Worm (Caenorhabditis elegans) whole organism, early embryonic: ENCODE data around the gene gid-8.

ENCODE experiments used
- B0310.2 ChIP-seq: sonication (generic microtip); optimal IDR thresholded peaks from 2 replicates; lab custom pipeline; 2016; ENCODE audit warnings: mild to moderate bottlenecking, missing genetic modification characterization, missing compliant biosample characterization
- F13C5.2 ChIP-seq: sonication (generic microtip); optimal IDR thresholded peaks from 2 replicates; lab custom pipeline; 2017; ENCODE audit warnings: mild to moderate bottlenecking, missing genetic modification characterization, inconsistent platforms, missing compliant biosample characterization
- aly-1 ChIP-seq: sonication (generic microtip); optimal IDR thresholded peaks from 2 replicates; lab custom pipeline; 2016; ENCODE audit warnings: missing genetic modification characterization, missing compliant biosample characterization
- ama-1 ChIP-seq: fragments of 150-350 bp; optimal IDR thresholded peaks from 2 replicates; lab custom pipeline; 2014
- ceh-13 ChIP-seq: fragments of 200-800 bp; sonication (Bioruptor generic); optimal IDR thresholded peaks from 2 replicates; lab custom pipeline; 2018; ENCODE audit warnings: mild to moderate bottlenecking, missing genetic modification characterization, missing compliant biosample characterization
- ceh-36 ChIP-seq: sonication (generic microtip); optimal IDR thresholded peaks from 2 replicates; lab custom pipeline; 2016; ENCODE audit warnings: missing genetic modification characterization, inconsistent platforms, missing compliant biosample characterization
- ets-7 ChIP-seq: sonication (generic microtip); optimal IDR thresholded peaks from 2 replicates; lab custom pipeline; 2016; ENCODE audit warnings: missing genotype, missing genetic modification characterization, missing compliant biosample characterization
- flt-1 ChIP-seq: fragments of 200-800 bp; sonication (Bioruptor generic); IDR thresholded peaks from 2 replicates; pipeline ENCODE4 v1.3.6; 2022; ENCODE audit warnings: missing genetic modification characterization, missing compliant biosample characterization
- hmbx-1 ChIP-seq: sonication (generic microtip); optimal IDR thresholded peaks from 2 replicates; lab custom pipeline; 2016; ENCODE audit warnings: mild to moderate bottlenecking, missing genetic modification characterization, missing compliant biosample characterization
- hmg-4 ChIP-seq: fragments of 200-800 bp; sonication (Bioruptor generic); optimal IDR thresholded peaks from 2 replicates; lab custom pipeline; 2018; ENCODE audit warnings: mild to moderate bottlenecking, missing genetic modification characterization, missing compliant biosample characterization
- hnd-1 ChIP-seq: sonication (generic microtip); optimal IDR thresholded peaks from 2 replicates; lab custom pipeline; 2016; ENCODE audit warnings: missing genetic modification characterization, missing compliant biosample characterization
- pes-1 ChIP-seq: fragments of 200-800 bp; sonication (Bioruptor generic); IDR thresholded peaks from 2 replicates; pipeline ENCODE4 v1.3.6; 2022; ENCODE audit warnings: missing genetic modification reagents, missing genetic modification characterization, missing compliant biosample characterization
- scrt-1 ChIP-seq: fragments of 200-800 bp; sonication (Bioruptor generic); IDR thresholded peaks from 2 replicates; pipeline ENCODE4 v1.3.6; 2022; ENCODE audit warnings: missing genetic modification characterization, missing compliant biosample characterization
- sea-1 ChIP-seq: fragments of 200-800 bp; sonication (Bioruptor generic); conservative IDR thresholded peaks from 2 replicates; pipeline ENCODE4 v1.3.6; 2022; ENCODE audit warnings: missing genetic modification characterization, missing compliant biosample characterization
- tbx-11 ChIP-seq: fragments of 200-800 bp; sonication (Bioruptor generic); IDR thresholded peaks from 2 replicates; pipeline ENCODE4 v1.3.6; 2022; ENCODE audit warnings: missing genetic modification characterization, missing compliant biosample characterization
- tbx-37 ChIP-seq: fragments of 200-800 bp; sonication (Bioruptor generic); conservative IDR thresholded peaks from 2 replicates; pipeline ENCODE4 v1.3.6; 2022; ENCODE audit warnings: missing genetic modification reagents, missing genetic modification characterization, missing compliant biosample characterization
- tra-4 ChIP-seq: sonication (generic microtip); optimal IDR thresholded peaks from 2 replicates; lab custom pipeline; 2017; ENCODE audit warnings: missing genetic modification characterization, missing compliant biosample characterization

Gene gid-8

DNA sequence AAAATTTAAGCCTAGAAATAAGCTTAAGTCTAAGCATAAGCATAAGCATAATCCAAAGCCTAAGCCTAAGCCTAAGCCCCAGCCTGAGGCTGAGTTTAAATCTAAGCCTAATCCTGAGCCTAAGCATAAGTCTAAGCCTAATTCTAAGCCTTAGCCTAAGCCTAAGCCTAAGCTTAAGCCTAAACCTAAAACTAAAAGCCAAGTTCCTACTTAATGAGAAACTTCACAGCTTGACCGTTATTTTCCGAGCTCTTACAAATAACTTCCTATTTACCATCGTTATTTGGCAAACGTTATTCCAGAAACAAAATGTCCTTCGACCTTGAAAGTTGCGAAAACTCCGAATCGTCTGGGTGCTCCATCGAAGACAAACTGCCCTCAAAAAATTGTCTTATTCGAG lies 14.2 kb downstream of the gid-8 start, which contains the start of gene C38C3.4:
Gene C38C3.4, plus strand, starts transcription at position 301 of the 400 bp plus-strand sequence.
- TF ChIP-seq scrt-1, result no peak
- no peak for TF ChIP-seq tbx-37
- TF ChIP-seq ceh-36 (tag; lab: Kevin White, UChicago), result peak; percentile 57

DNA sequence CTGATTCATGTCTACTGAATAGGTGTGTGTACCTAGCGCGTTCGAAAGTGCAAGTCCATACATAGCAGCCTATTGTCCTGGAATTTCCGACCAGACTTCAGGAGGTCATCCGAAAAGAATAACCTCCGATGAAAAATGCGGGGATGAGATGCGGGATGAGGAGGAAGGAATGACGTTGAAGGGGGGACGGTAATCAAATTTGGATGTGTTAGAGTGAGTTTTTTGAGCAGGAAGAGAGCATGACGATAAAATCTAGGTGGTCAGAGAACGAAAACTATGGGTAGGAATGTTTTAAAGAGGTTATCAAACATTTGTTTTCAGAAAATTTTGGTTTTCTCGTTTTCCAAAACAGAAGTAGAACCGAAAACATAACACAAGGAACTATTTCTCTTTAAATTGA lies 18.5 kb downstream of the gid-8 start:
- TF ChIP-seq tbx-11 (GFP tag; lab: Robert Waterston, UW), result no peak
- no peak for TF ChIP-seq B0310.2 (tag; lab: Kevin White, UChicago)
- TF ChIP-seq ceh-36 (tag; lab: Kevin White, UChicago), result no peak
- TF ChIP-seq ets-7 (tag; lab: Kevin White, UChicago), result no peak
- no peak for TF ChIP-seq scrt-1
- TF ChIP-seq pes-1 (GFP tag; lab: Robert Waterston, UW), result no peak
- TF ChIP-seq tra-4 (tag; lab: Kevin White, UChicago), result no peak
- TF ChIP-seq ceh-13 (GFP tag; lab: Kevin White, UChicago), result no peak
- no peak for TF ChIP-seq hnd-1 (tag; lab: Kevin White, UChicago)
- no peak for TF ChIP-seq tbx-37
- TF ChIP-seq hmbx-1 (tag; lab: Kevin White, UChicago), result no peak
- no peak for TF ChIP-seq hmg-4
- no peak for TF ChIP-seq sea-1 (GFP tag; lab: Robert Waterston, UW)
- TF ChIP-seq aly-1 (tag; lab: Kevin White, UChicago), result no peak
- TF ChIP-seq flt-1, result no peak
- no peak for TF ChIP-seq F13C5.2
- TF ChIP-seq ama-1, result no peak

DNA sequence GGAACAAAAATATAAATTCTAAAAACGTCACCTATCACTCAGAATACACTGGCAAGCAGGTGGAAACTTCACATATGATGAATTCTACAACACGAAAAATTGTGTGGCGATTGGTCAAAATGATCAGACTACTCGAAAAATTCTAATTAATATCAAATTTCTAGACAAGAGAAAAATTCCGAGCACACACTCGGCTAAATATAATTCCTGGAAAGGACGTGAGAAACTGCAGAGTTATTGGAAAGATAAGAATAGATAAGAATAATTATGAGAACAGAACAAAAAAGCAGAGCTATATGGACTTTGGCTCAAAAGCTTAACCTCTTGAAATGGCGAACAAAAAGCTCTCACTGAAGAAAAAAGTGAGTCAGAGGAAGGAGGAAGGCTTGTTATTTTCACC lies 19.7 kb downstream of the gid-8 start:
- no peak for TF ChIP-seq tra-4 (tag; lab: Kevin White, UChicago)
- no peak for TF ChIP-seq tbx-11 (GFP tag; lab: Robert Waterston, UW)
- TF ChIP-seq scrt-1, result no peak
- TF ChIP-seq sea-1 (GFP tag; lab: Robert Waterston, UW), result no peak
- TF ChIP-seq ets-7 (tag; lab: Kevin White, UChicago), result no peak
- no peak for TF ChIP-seq aly-1 (tag; lab: Kevin White, UChicago)
- no peak for TF ChIP-seq F13C5.2
- TF ChIP-seq pes-1 (GFP tag; lab: Robert Waterston, UW), result no peak
- TF ChIP-seq hnd-1 (tag; lab: Kevin White, UChicago), result no peak
- no peak for TF ChIP-seq ceh-36 (tag; lab: Kevin White, UChicago)
- TF ChIP-seq hmbx-1 (tag; lab: Kevin White, UChicago), result no peak
- no peak for TF ChIP-seq tbx-37
- no peak for TF ChIP-seq hmg-4
- no peak for TF ChIP-seq ceh-13 (GFP tag; lab: Kevin White, UChicago)
- TF ChIP-seq ama-1, result no peak
- TF ChIP-seq B0310.2 (tag; lab: Kevin White, UChicago), result no peak

DNA sequence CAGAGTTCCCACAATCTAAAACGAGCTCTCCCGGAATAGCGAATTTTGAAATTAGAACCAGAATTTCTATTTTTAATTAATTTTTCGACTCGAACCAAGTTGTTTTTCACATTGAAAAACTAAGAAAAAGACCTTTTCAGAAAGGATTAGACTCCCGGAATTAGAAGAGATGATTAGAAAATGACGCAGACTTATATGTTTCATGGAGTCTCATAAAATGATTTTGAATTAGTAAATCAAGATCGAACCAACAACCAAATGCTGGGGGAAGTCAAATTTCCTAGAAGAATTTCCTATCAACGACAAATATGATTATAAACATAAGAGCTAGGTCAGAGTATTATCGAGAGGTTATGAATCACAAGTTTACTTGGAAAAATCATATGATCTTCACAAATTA lies 21.1 kb downstream of the gid-8 start:
- TF ChIP-seq hmbx-1 (tag; lab: Kevin White, UChicago), result no peak
- no peak for TF ChIP-seq hmg-4

DNA sequence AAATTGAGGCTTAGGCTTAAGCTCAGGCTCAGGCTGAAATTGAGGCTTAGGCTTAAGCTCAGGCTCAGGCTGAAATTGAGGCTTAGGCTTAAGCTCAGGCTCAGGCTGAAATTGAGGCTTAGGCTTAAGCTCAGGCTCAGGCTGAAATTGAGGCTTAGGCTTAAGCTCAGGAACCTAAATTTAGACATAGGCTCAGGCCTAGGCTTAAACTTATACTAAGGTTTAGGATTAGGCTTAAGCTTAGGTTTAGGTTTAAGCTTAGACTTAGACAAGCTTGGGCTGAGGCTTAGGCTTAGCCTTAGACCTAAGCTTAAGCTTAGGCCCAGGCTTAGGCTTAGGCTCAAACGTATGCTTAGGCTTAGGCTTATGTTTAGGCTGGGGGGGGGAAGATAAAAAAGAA lies 23.3 kb downstream of the gid-8 start:
- peak; percentile 80 for TF ChIP-seq ceh-36 (tag; lab: Kevin White, UChicago)

DNA sequence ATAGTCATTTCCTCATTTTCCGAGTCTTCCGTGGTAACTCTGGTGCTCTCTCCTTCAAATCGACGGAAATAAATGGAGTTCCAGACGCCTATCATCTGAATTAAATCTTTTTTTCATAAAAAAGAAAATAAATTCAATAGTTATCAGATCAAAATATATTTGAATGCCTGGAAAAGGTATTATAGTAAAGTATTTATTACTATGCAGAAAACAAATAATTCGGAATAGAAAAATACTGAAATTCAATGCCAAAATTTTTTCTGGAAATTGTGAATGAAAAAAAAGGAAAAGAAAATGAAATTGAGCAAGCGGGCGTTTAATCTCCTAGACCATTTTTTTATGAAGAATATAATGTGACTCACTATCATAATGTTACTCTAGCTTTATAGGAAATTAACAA lies 24.0 kb downstream of the gid-8 start, which contains the start of gene C38C3.6:
Gene C38C3.6, minus strand, starts transcription at position 101 of the 400 bp plus-strand sequence.
- TF ChIP-seq tbx-37 (no peak), F13C5.2 (no peak), ceh-36 (tag; lab: Kevin White, UChicago) (no peak), tra-4 (tag; lab: Kevin White, UChicago) (no peak)

DNA sequence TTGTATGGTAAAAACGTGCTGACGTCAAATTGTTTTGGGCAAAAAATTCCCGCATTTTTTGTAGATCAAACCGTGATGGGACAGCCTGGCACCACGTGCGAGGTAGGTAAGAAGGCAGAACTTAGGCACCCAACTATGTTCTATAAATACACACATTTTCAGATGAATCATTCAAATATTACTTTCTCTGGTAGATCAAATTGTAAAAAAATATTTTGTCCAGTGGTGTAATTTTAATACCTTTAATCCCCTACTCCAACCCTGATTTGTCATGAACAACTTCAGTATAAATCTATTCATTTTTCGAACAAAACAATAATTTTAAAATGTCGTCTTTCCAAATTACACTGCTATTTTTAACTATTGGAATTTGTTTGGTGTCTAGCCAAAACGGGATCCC lies 26.9 kb downstream of the gid-8 start, which contains the start of gene spig-7:
Gene spig-7, plus strand, starts transcription at position 301 of the 400 bp plus-strand sequence.
- TF ChIP-seq sea-1 (GFP tag; lab: Robert Waterston, UW), result no peak
- TF ChIP-seq ama-1, result no peak

DNA sequence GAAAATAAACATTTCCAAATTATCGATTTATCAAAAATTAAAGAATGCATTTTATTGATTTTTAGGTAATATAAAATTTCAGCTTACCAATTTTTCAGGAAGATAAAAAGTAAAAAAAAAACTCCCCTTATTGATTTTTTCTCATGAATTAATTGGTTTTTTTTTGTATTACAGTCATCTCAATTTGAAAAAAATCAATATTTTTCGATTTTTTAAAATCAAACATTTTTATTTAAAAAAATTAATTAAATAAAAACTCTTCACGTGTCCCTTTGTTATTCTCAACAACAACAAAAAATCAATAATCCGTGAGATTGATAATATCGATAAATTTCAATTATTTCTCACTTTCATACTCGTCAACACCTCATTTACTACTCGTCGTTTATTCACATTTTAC lies 27.8 kb downstream of the gid-8 start, which contains the start of gene C38C3.3:
Gene C38C3.3, plus strand, starts transcription at position 301 of the 400 bp plus-strand sequence.
- no peak for TF ChIP-seq ceh-36 (tag; lab: Kevin White, UChicago)
- no peak for TF ChIP-seq F13C5.2
- TF ChIP-seq ceh-13 (GFP tag; lab: Kevin White, UChicago), result no peak
- no peak for TF ChIP-seq aly-1 (tag; lab: Kevin White, UChicago)
- no peak for TF ChIP-seq tbx-11 (GFP tag; lab: Robert Waterston, UW)
- TF ChIP-seq B0310.2 (tag; lab: Kevin White, UChicago), result no peak
- no peak for TF ChIP-seq hmbx-1 (tag; lab: Kevin White, UChicago)
- TF ChIP-seq hnd-1 (tag; lab: Kevin White, UChicago), result no peak
- no peak for TF ChIP-seq sea-1 (GFP tag; lab: Robert Waterston, UW)
- TF ChIP-seq hmg-4, result no peak
- no peak for TF ChIP-seq ama-1
- no peak for TF ChIP-seq scrt-1
- no peak for TF ChIP-seq tbx-37
- no peak for TF ChIP-seq ets-7 (tag; lab: Kevin White, UChicago)
- TF ChIP-seq flt-1, result no peak
- no peak for TF ChIP-seq pes-1 (GFP tag; lab: Robert Waterston, UW)
- TF ChIP-seq tra-4 (tag; lab: Kevin White, UChicago), result no peak

DNA sequence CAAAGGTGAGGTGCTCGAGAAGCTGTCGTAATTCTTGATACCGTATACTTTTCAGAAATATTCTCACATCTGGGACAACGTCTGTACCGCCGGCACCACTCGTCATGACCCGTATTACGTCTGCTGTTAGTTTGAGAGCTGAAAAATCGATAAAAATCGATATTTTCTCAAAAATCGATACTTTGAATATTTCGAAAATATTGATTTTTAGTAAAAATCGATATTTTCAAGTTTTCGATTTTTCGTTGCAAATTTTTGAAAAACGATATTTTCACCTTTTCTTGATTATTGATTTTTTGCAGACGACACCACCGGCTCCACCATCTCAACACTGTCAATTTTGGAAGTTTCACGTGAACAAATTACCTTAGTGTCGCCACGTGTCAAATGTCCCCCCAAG lies 28.2 kb downstream of the gid-8 start:
- TF ChIP-seq scrt-1 (no peak), tbx-37 (no peak), B0310.2 (tag; lab: Kevin White, UChicago) (no peak), aly-1 (tag; lab: Kevin White, UChicago) (no peak), tbx-11 (GFP tag; lab: Robert Waterston, UW) (no peak), F13C5.2 (no peak), ceh-36 (tag; lab: Kevin White, UChicago) (no peak), pes-1 (GFP tag; lab: Robert Waterston, UW) (no peak)
